Worm (Caenorhabditis elegans): ENCODE results near the gene ZK757.1.

- TF ChIP-seq him-1 (tag; optimal IDR thresholded peaks at IDR 0.05) (no peak), dao-5 (tag; optimal IDR thresholded peaks at IDR 0.05) (no peak), W03F9.2 (tag; optimal IDR thresholded peaks at IDR 0.05) (no peak)
Measured at ce11 chrIII:9824330-9824934, 46.5 kb downstream of the ZK757.1 start, which contains the start of gene lin-52.
